Worm (Caenorhabditis elegans): ENCODE results near the gene str-96.

ce11 chrV:15272263-15272662 lies 21.5 kb downstream of the str-96 start, which contains the start of gene T10H4.4:
- TF ChIP-seq mel-28 (tag; optimal IDR thresholded peaks at IDR 0.05; ENCODE audit: borderline replicate concordance) (no peak), ekl-4 (GFP tag; IDR thresholded peaks at IDR 0.05) (no peak), B0261.1 (tag; optimal IDR thresholded peaks at IDR 0.05) (no peak), nfyb-1 (GFP tag; IDR thresholded peaks at IDR 0.05) (no peak), mxl-1 (tag; optimal IDR thresholded peaks at IDR 0.05) (no peak), F33H1.4 (GFP tag; IDR thresholded peaks at IDR 0.05) (no peak), hsf-1 (GFP tag; IDR thresholded peaks at IDR 0.05) (no peak), nhr-179 (tag; optimal IDR thresholded peaks at IDR 0.05) (no peak), ets-4 (GFP tag; optimal IDR thresholded peaks at IDR 0.05) (no peak), lir-1 (GFP tag; conservative IDR thresholded peaks at IDR 0.05) (no peak), atf-7 (tag; optimal IDR thresholded peaks at IDR 0.05) (no peak), akir-1 (GFP tag; optimal IDR thresholded peaks at IDR 0.05) (no peak), snpc-1.3 (tag; optimal IDR thresholded peaks at IDR 0.05; ENCODE audit: insufficient read depth) (no peak)

All from whole organism, young adult.